Fruit fly (Drosophila melanogaster) whole organism, embryonic: ENCODE measurements around the gene cactin.

ENCODE experiments used
- ATbp ChIP-seq: fragments of 200-800 bp; sonication (Bioruptor generic); optimal IDR thresholded peaks from 2 replicates; lab custom pipeline; 2017; ENCODE audit warnings: missing biosample characterization, mild to moderate bottlenecking, missing genetic modification characterization, missing genetic modification reagents
- Atf6 ChIP-seq: fragments of 200-800 bp; sonication (Bioruptor generic); IDR thresholded peaks from 2 replicates; pipeline ENCODE4 v1.3.6; 2022; ENCODE audit warnings: missing biosample characterization, missing genetic modification characterization
- B-H1 ChIP-seq: fragments of 200-800 bp; sonication (Bioruptor generic); IDR thresholded peaks from 3 replicates; pipeline ENCODE4 v1.3.6; 2022; ENCODE audit warnings: missing biosample characterization, missing genetic modification characterization
- CG10267 ChIP-seq: fragments of 200-800 bp; sonication (Bioruptor generic); optimal IDR thresholded peaks from 2 replicates; lab custom pipeline; 2018; ENCODE audit warnings: missing biosample characterization, mild to moderate bottlenecking, missing genetic modification characterization, moderate library complexity
- CG10462 ChIP-seq: fragments of 200-800 bp; sonication (Bioruptor generic); optimal IDR thresholded peaks from 2 replicates; lab custom pipeline; 2016; ENCODE audit warnings: missing biosample characterization, missing genetic modification characterization
- CG13775 ChIP-seq: fragments of 200-800 bp; sonication (Bioruptor generic); optimal IDR thresholded peaks from 3 replicates; lab custom pipeline; 2017; ENCODE audit warnings: missing biosample characterization, mild to moderate bottlenecking, missing genetic modification characterization
- CG14710 ChIP-seq: fragments of 200-800 bp; sonication (Bioruptor generic); optimal IDR thresholded peaks from 3 replicates; lab custom pipeline; 2019; ENCODE audit warnings: missing biosample characterization, mild to moderate bottlenecking, missing genetic modification characterization, moderate library complexity
- CG1602 ChIP-seq: fragments of 200-800 bp; sonication (Bioruptor generic); optimal IDR thresholded peaks from 3 replicates; lab custom pipeline; 2016; ENCODE audit warnings: missing biosample characterization, missing genetic modification characterization
- CG2889 ChIP-seq: fragments of 200-800 bp; sonication (Bioruptor generic); IDR thresholded peaks from 3 replicates; pipeline ENCODE4 v1.3.6; 2022; ENCODE audit warnings: missing biosample characterization, missing genetic modification characterization
- CG31441 ChIP-seq: fragments of 200-800 bp; sonication (Bioruptor generic); IDR thresholded peaks from 2 replicates; pipeline ENCODE4 v1.3.6; 2022; ENCODE audit warnings: missing biosample characterization, missing genetic modification characterization
- CG3838 ChIP-seq: fragments of 200-800 bp; sonication (Bioruptor generic); optimal IDR thresholded peaks from 3 replicates; lab custom pipeline; 2016; ENCODE audit warnings: missing biosample characterization, missing genetic modification characterization
- CG42726 ChIP-seq: fragments of 200-800 bp; sonication (Bioruptor generic); IDR thresholded peaks from 2 replicates; pipeline ENCODE4 v1.3.6; 2022; ENCODE audit warnings: missing biosample characterization, missing genetic modification characterization; ENCODE audit not compliant: partially characterized antibody
- CG4424 ChIP-seq: fragments of 200-800 bp; sonication (Bioruptor generic); optimal IDR thresholded peaks from 3 replicates; lab custom pipeline; 2016; ENCODE audit warnings: missing biosample characterization, missing genetic modification characterization
- CG5180 ChIP-seq: fragments of 200-800 bp; sonication (Bioruptor generic); optimal IDR thresholded peaks from 3 replicates; lab custom pipeline; 2017; ENCODE audit warnings: missing biosample characterization, missing genetic modification characterization, mild to moderate bottlenecking, moderate library complexity, missing genetic modification reagents
- CG8281 ChIP-seq: fragments of 200-800 bp; sonication (Bioruptor generic); optimal IDR thresholded peaks from 2 replicates; lab custom pipeline; 2018; ENCODE audit warnings: missing biosample characterization, mild to moderate bottlenecking, missing genetic modification characterization, moderate library complexity
- CrebB ChIP-seq: fragments of 200-800 bp; sonication (Bioruptor generic); optimal IDR thresholded peaks from 3 replicates; lab custom pipeline; 2018; ENCODE audit warnings: missing biosample characterization, mild to moderate bottlenecking, missing genetic modification characterization
- D19B ChIP-seq: fragments of 200-800 bp; sonication (Bioruptor generic); optimal IDR thresholded peaks from 2 replicates; lab custom pipeline; 2017; ENCODE audit warnings: missing biosample characterization, mild to moderate bottlenecking, missing genetic modification characterization
- Deaf1 ChIP-seq: fragments of 200-800 bp; optimal IDR thresholded peaks from 3 replicates; lab custom pipeline; 2019; ENCODE audit warnings: missing biosample characterization, mild to moderate bottlenecking, missing genetic modification characterization, moderate library complexity
- Doc2 ChIP-seq: fragments of 200-800 bp; sonication (Bioruptor generic); IDR thresholded peaks from 2 replicates; pipeline ENCODE4 v1.3.6; 2022; ENCODE audit warnings: missing biosample characterization, missing genetic modification characterization
- HLH3B ChIP-seq: fragments of 200-800 bp; sonication (Bioruptor generic); IDR thresholded peaks from 2 replicates; pipeline ENCODE4 v1.3.6; 2022; ENCODE audit warnings: missing biosample characterization, missing genetic modification characterization
- Hr51 ChIP-seq, 2 experiments: fragments of 200-800 bp; sonication (Bioruptor generic); optimal IDR thresholded peaks; 2 replicates in 1 of 2; 3 replicates in 1 of 2; lab custom pipeline; 2016 to 2018; ENCODE audit warnings: missing biosample characterization in 2 of 2, missing genetic modification characterization in 2 of 2, mild to moderate bottlenecking in 1 of 2, moderate library complexity in 1 of 2
- Lhr ChIP-seq: fragments of 200-800 bp; sonication (Bioruptor generic); optimal IDR thresholded peaks from 3 replicates; lab custom pipeline; 2017; ENCODE audit warnings: mild to moderate bottlenecking, missing biosample characterization, missing genetic modification reagents, missing genetic modification characterization
- Neu2 ChIP-seq: fragments of 200-800 bp; sonication (Bioruptor generic); optimal IDR thresholded peaks from 3 replicates; lab custom pipeline; 2016; ENCODE audit warnings: missing biosample characterization, missing genetic modification characterization, borderline replicate concordance
- Nf-YC ChIP-seq: fragments of 200-800 bp; optimal IDR thresholded peaks from 3 replicates; lab custom pipeline; 2019; ENCODE audit warnings: missing biosample characterization, mild to moderate bottlenecking, missing genetic modification characterization, moderate library complexity
- NfI ChIP-seq: fragments of 200-800 bp; sonication (Bioruptor generic); optimal IDR thresholded peaks from 3 replicates; lab custom pipeline; 2018; ENCODE audit warnings: missing biosample characterization, mild to moderate bottlenecking, missing genetic modification characterization, moderate library complexity
- PHDP ChIP-seq: fragments of 200-800 bp; sonication (Bioruptor generic); optimal IDR thresholded peaks from 3 replicates; lab custom pipeline; 2018; ENCODE audit warnings: missing biosample characterization, mild to moderate bottlenecking, missing genetic modification characterization, moderate library complexity
- Sin3A ChIP-seq: fragments of >200 bp; optimal IDR thresholded peaks from 2 replicates; lab custom pipeline; 2018
- Six4 ChIP-seq: fragments of 200-800 bp; sonication (Bioruptor generic); optimal IDR thresholded peaks from 2 replicates; lab custom pipeline; 2016; ENCODE audit warnings: missing biosample characterization, missing genetic modification characterization
- ash1 ChIP-seq: fragments of 200-800 bp; sonication (Bioruptor generic); optimal IDR thresholded peaks from 2 replicates; lab custom pipeline; 2018; ENCODE audit warnings: missing biosample characterization, mild to moderate bottlenecking, missing genetic modification characterization
- bab2 ChIP-seq: fragments of 200-800 bp; sonication (Bioruptor generic); optimal IDR thresholded peaks from 2 replicates; lab custom pipeline; 2016; ENCODE audit warnings: missing biosample characterization, missing genetic modification characterization
- btn ChIP-seq: fragments of 200-800 bp; sonication (Bioruptor generic); optimal IDR thresholded peaks from 2 replicates; lab custom pipeline; 2016; ENCODE audit warnings: missing biosample characterization, missing genetic modification characterization
- chm ChIP-seq: fragments of 200-800 bp; sonication (Bioruptor generic); IDR thresholded peaks from 2 replicates; pipeline ENCODE4 v1.3.6; 2022; ENCODE audit warnings: missing biosample characterization, missing genetic modification characterization
- fru ChIP-seq: fragments of >200 bp; optimal IDR thresholded peaks from 2 replicates; lab custom pipeline; 2017
- ftz-f1 ChIP-seq: fragments of 200-800 bp; sonication (Bioruptor generic); optimal IDR thresholded peaks from 2 replicates; lab custom pipeline; 2016; ENCODE audit warnings: missing biosample characterization, missing genetic modification characterization
- jumu ChIP-seq: fragments of 200-800 bp; sonication (Bioruptor generic); optimal IDR thresholded peaks from 3 replicates; lab custom pipeline; 2016; ENCODE audit warnings: missing biosample characterization, missing genetic modification characterization
- nom ChIP-seq: fragments of 200-800 bp; sonication (Bioruptor generic); optimal IDR thresholded peaks from 2 replicates; lab custom pipeline; 2017; ENCODE audit warnings: missing biosample characterization, missing genetic modification characterization, mild to moderate bottlenecking, moderate library complexity, missing genetic modification reagents
- oc ChIP-seq: fragments of 200-800 bp; sonication (Bioruptor generic); optimal IDR thresholded peaks from 2 replicates; lab custom pipeline; 2018; ENCODE audit warnings: missing biosample characterization, mild to moderate bottlenecking, missing genetic modification characterization, moderate library complexity
- prd ChIP-seq, 3 experiments: fragments of >200 bp in 2 of 3; fragments of 200-800 bp in 1 of 3; sonication (Bioruptor generic) in 1 of 3; optimal IDR thresholded peaks in 2 of 3; IDR thresholded peaks in 1 of 3; 2 replicates in 2 of 3; 3 replicates in 1 of 3; pipeline versions ENCODE4 v1.3.6 to Lab custom; 2017 to 2022; ENCODE audit warnings: missing biosample characterization in 1 of 3, missing genetic modification characterization in 1 of 3
- run ChIP-seq: fragments of 200-800 bp; sonication (Bioruptor generic); optimal IDR thresholded peaks from 3 replicates; lab custom pipeline; 2018; ENCODE audit warnings: missing biosample characterization, mild to moderate bottlenecking, missing genetic modification characterization
- toy ChIP-seq: fragments of 200-800 bp; sonication (Bioruptor generic); IDR thresholded peaks from 2 replicates; pipeline ENCODE4 v1.3.6; 2022; ENCODE audit warnings: missing biosample characterization, missing genetic modification characterization
- tx ChIP-seq: fragments of 200-800 bp; sonication (Bioruptor generic); optimal IDR thresholded peaks from 2 replicates; lab custom pipeline; 2016; ENCODE audit warnings: missing biosample characterization, missing genetic modification characterization
- wek ChIP-seq: fragments of 200-800 bp; sonication (Bioruptor generic); optimal IDR thresholded peaks from 3 replicates; lab custom pipeline; 2018; ENCODE audit warnings: missing biosample characterization, mild to moderate bottlenecking, missing genetic modification characterization, moderate library complexity
- z ChIP-seq: fragments of 200-800 bp; sonication (Bioruptor generic); IDR thresholded peaks from 3 replicates; pipeline ENCODE4 v1.3.6; 2022; ENCODE audit warnings: missing biosample characterization, missing genetic modification characterization

The cactin gene

DNA sequence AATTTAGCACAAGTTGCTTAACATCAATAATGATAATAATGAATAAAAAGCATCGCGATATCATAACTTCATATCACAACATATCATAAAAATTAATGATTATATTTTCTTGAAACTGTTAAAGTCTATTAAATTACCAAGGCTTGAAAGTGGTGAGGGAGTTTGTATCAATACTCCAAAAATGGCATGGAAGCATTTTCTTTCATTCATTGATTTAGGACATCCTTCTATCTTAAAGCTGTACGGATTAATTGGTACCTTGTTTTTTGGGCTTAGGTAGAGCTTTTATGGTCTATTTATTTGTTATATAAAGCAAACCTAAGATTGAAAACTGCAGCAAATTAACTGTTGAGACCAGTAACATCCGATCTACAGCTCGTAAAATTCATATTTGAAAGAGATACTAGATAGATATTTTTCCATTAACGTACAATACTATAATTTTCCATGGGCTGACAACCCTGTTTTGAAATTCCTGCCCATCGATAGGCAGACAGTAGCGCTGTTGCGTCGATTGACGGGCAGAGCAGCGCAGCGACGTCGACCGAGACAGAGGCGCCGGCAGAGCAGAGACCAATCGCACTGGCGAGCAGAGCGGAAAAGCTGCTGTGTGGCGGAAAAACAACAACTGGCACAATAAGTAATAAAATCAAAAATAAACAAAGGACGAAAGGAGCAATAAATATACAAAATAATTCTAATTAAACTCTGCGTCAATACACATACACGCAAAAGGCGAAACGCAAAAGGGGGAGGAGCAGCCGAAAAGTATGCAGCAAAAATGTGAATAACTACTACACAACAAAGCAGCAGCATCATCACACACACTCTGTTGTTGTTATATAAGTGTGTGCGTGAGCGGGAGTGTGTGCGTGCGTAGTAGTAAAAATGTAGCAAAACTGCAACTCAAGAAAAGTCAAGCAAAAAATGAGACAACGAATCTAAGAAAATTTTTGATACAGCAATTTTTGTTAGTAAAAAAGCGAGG is 9.8 kb downstream of the cactin start, which contains the start of gene CG1695 (continued):
- TF ChIP-seq ATbp (GFP tag; lab: Kevin White, UChicago) (no peak), bab2 (GFP tag; lab: Kevin White, UChicago) (peak; percentile 24), oc (tag; lab: Kevin White, UChicago) (no peak), CG5180 (GFP tag; lab: Kevin White, UChicago) (no peak), Deaf1 (tag; lab: Kevin White, UChicago) (no peak), HLH3B (0 out of 2 replicates have a peak, but pooled peaks have one; percentile 23), CG8281 (no peak), Lhr (no peak), NfI (GFP tag; lab: Kevin White, UChicago) (no peak), ash1 (no peak), Sin3A (lab: Kevin White, UChicago) (no peak), Hr51 (GFP tag; optimal IDR thresholded peaks at IDR 0.05; lab: Kevin White, UChicago) (peak in 1 of 2 experiments; percentile 39), CG10267 (no peak), CrebB (no peak), PHDP (no peak), CG2889 (GFP tag; lab: Robert Waterston, UW) (no peak), chm (GFP tag; lab: Robert Waterston, UW) (no peak), fru (lab: Kevin White, UChicago) (no peak), CG1602 (GFP tag; lab: Kevin White, UChicago) (peak; percentile 3), Six4 (no peak), CG14710 (tag; lab: Kevin White, UChicago) (peak; percentile 20), z (GFP tag; lab: Robert Waterston, UW) (no peak), D19B (no peak), nom (GFP tag; lab: Kevin White, UChicago) (no peak), tx (no peak), wek (GFP tag; lab: Kevin White, UChicago) (no peak), Doc2 (GFP tag; lab: Robert Waterston, UW) (no peak), Atf6 (GFP tag; lab: Robert Waterston, UW) (no peak), CG3838 (GFP tag; lab: Kevin White, UChicago) (no peak), btn (GFP tag; lab: Kevin White, UChicago) (no peak), CG4424 (GFP tag; lab: Kevin White, UChicago) (no peak), run (tag; lab: Kevin White, UChicago) (no peak), CG10462 (GFP tag; lab: Kevin White, UChicago) (no peak), toy (GFP tag; lab: Robert Waterston, UW) (no peak), CG42726 (GFP tag; lab: Robert Waterston, UW) (no peak), ftz-f1 (no peak), Neu2 (GFP tag; lab: Kevin White, UChicago) (no peak), CG31441 (no peak), CG13775 (GFP tag; lab: Kevin White, UChicago) (peak; percentile 7), Nf-YC (peak; percentile 6), prd (optimal IDR thresholded peaks at IDR 0.05; lab: Kevin White, UChicago) (no peak), prd (GFP tag; IDR thresholded peaks at IDR 0.05; lab: Robert Waterston, UW) (0 out of 3 replicates have a peak, but pooled peaks have one; percentile 4), B-H1 (GFP tag; lab: Robert Waterston, UW) (no peak), jumu (no peak)
